Worm (Caenorhabditis elegans): ENCODE data around the gene T07G12.5.
A peak's percentile ranks its signal among the peaks of the same experiment; 100 is the strongest.

The T07G12.5 gene

ce11 chrIV:10524095-10524829 is 20.7 kb downstream of the T07G12.5 start, which contains the start of gene C02F4.5:
TSS of gene C02F4.5 (minus strand) at chrIV:10524145.
- TF ChIP-seq ztf-11 (tag; optimal IDR thresholded peaks at IDR 0.05) (no peak), nhr-12 (tag; optimal IDR thresholded peaks at IDR 0.05) (no peak), fkh-10 (GFP tag; optimal IDR thresholded peaks at IDR 0.05) (peak; percentile 32), ceh-9 (tag; optimal IDR thresholded peaks at IDR 0.05) (no peak), pqm-1 (tag; optimal IDR thresholded peaks at IDR 0.05) (no peak), nhr-76 (tag; optimal IDR thresholded peaks at IDR 0.05) (no peak), nfya-1 (tag; optimal IDR thresholded peaks at IDR 0.05; ENCODE audit: insufficient read depth) (peak; percentile 32), skn-1 (tag; optimal IDR thresholded peaks at IDR 0.05) (no peak), ceh-82 (tag; optimal IDR thresholded peaks at IDR 0.05) (no peak), nhr-25 (tag; optimal IDR thresholded peaks at IDR 0.05) (no peak)

- TF ChIP-seq nhr-67 (tag; optimal IDR thresholded peaks at IDR 0.05) (no peak), unc-62 (GFP tag; optimal IDR thresholded peaks at IDR 0.05) (no peak), R02D3.7 (tag; optimal IDR thresholded peaks at IDR 0.05) (no peak), nhr-11 (tag; optimal IDR thresholded peaks at IDR 0.05) (no peak), nhr-12 (tag; optimal IDR thresholded peaks at IDR 0.05) (no peak), aly-2 (tag; optimal IDR thresholded peaks at IDR 0.05) (no peak)
Measured at ce11 chrIV:10521106-10521505, 23.8 kb downstream of the T07G12.5 start, which contains the start of gene cal-4. TSS of gene cal-4 (plus strand) at chrIV:10521406.

- TF ChIP-seq pqm-1 (tag; optimal IDR thresholded peaks at IDR 0.05) (no peak), sea-2 (GFP tag; optimal IDR thresholded peaks at IDR 0.05) (no peak), lsy-12 (tag; optimal IDR thresholded peaks at IDR 0.05) (no peak), nhr-12 (tag; optimal IDR thresholded peaks at IDR 0.05) (no peak), elt-3 (tag; optimal IDR thresholded peaks at IDR 0.05) (no peak), zag-1 (tag; optimal IDR thresholded peaks at IDR 0.05) (no peak), ama-1 (optimal IDR thresholded peaks at IDR 0.05) (no peak), ztf-11 (tag; optimal IDR thresholded peaks at IDR 0.05) (no peak), eor-1 (tag; optimal IDR thresholded peaks at IDR 0.05) (no peak), lin-39 (tag; optimal IDR thresholded peaks at IDR 0.05) (no peak), mdl-1 (tag; optimal IDR thresholded peaks at IDR 0.05) (no peak), R02D3.7 (tag; optimal IDR thresholded peaks at IDR 0.05) (no peak)
Measured at ce11 chrIV:10518652-10519051, 26.3 kb downstream of the T07G12.5 start.

- TF ChIP-seq mdl-1 (tag; optimal IDR thresholded peaks at IDR 0.05) (no peak), ama-1 (optimal IDR thresholded peaks at IDR 0.05) (no peak), nhr-237 (tag; optimal IDR thresholded peaks at IDR 0.05) (no peak), fkh-10 (GFP tag; optimal IDR thresholded peaks at IDR 0.05) (no peak), aly-2 (tag; optimal IDR thresholded peaks at IDR 0.05) (no peak), zag-1 (tag; optimal IDR thresholded peaks at IDR 0.05) (no peak), daf-12 (tag; optimal IDR thresholded peaks at IDR 0.05) (no peak), egl-5 (tag; optimal IDR thresholded peaks at IDR 0.05) (no peak), elt-3 (tag; optimal IDR thresholded peaks at IDR 0.05) (no peak), fos-1 (tag; optimal IDR thresholded peaks at IDR 0.05) (no peak), fkh-2 (tag; optimal IDR thresholded peaks at IDR 0.05) (no peak), skn-1 (tag; optimal IDR thresholded peaks at IDR 0.05) (no peak)
Measured at ce11 chrIV:10515128-10515527, 29.8 kb downstream of the T07G12.5 start, which contains the start of gene C02F4.4. TSS of gene C02F4.4 (minus strand) at chrIV:10515228.

ce11 chrIV:10513266-10513665 is 31.7 kb downstream of the T07G12.5 start:
- TF ChIP-seq nhr-11 (tag; optimal IDR thresholded peaks at IDR 0.05): no peak
- peak; percentile 9 for TF ChIP-seq pha-4 (tag; optimal IDR thresholded peaks at IDR 0.05)
- peak; percentile 77 for TF ChIP-seq elt-2 (tag; optimal IDR thresholded peaks at IDR 0.05)
- no peak for TF ChIP-seq nhr-43 (tag; optimal IDR thresholded peaks at IDR 0.05; ENCODE audit: poor library complexity, severe bottlenecking)

- TF ChIP-seq fos-1 (tag; optimal IDR thresholded peaks at IDR 0.05): no peak
- TF ChIP-seq snpc-4 (tag; optimal IDR thresholded peaks at IDR 0.05): no peak
- peak; percentile 45 for TF ChIP-seq lin-39 (tag; optimal IDR thresholded peaks at IDR 0.05)
- peak; percentile 64 for TF ChIP-seq egl-5 (tag; optimal IDR thresholded peaks at IDR 0.05)
- TF ChIP-seq nfya-1 (tag; optimal IDR thresholded peaks at IDR 0.05; ENCODE audit: insufficient read depth): peak; percentile 26
Measured at ce11 chrIV:10512752-10513151, 32.2 kb downstream of the T07G12.5 start.

Measured in whole organism, L3 larva.